Fruit fly (Drosophila melanogaster): ENCODE data around the gene CG9297.
A peak's percentile ranks its signal among the peaks of the same experiment; 100 is the strongest.

The CG9297 gene

DNA sequence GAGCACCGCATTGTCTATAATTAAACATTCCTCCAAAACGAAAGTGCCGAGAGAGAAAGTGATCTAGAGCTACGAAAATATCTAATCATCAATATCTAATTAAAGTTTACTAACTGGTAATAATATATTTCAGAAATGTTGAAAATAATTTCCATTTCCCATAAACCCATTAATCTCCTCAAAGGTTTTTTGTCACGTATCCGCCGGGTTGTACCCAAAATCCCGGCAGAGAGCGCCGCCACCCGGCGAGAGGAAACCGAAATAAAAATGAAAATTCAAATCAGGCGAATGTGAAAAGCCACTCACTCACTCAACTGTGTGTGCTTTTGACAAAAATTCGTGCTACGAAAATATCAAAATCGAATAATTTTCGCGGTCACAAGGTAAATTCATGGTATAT, at the start of gene CG9297:
Gene CG9297 (plus strand): TSS at position 301 of the 400 bp plus-strand sequence.
- TF ChIP-seq cic (GFP tag; optimal IDR thresholded peaks at IDR 0.05) (no peak), CG14711 (tag; optimal IDR thresholded peaks at IDR 0.05) (no peak), cnc (optimal IDR thresholded peaks at IDR 0.05) (no peak), Clk (GFP tag; optimal IDR thresholded peaks at IDR 0.05) (no peak), pad (GFP tag; optimal IDR thresholded peaks at IDR 0.05) (no peak), CG11617 (GFP tag; optimal IDR thresholded peaks at IDR 0.05) (no peak), CG12768 (GFP tag; optimal IDR thresholded peaks at IDR 0.05) (no peak), Mnt (GFP tag; optimal IDR thresholded peaks at IDR 0.05) (no peak), Crg-1 (GFP tag; optimal IDR thresholded peaks at IDR 0.05) (no peak)

DNA sequence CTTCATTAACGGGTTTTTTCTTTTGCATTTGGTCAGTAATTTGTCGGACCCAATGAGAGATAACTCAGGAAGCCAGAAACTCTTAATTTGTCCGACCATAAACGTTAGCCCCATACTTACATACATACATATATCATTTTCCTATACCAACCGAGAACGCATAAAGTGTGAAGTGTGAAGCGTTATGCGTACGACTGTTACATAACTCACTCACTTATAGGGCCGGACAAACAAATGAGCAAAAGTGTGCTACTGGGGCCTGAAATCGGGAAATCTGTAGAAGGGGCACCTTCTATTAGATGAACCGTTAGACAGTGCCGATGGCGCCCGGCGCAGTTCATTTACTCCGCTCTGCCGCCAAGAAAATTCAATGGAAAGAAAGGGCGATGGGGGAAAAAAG, 49.3 kb upstream of the CG9297 start:
- TF ChIP-seq CG7045 (GFP tag; optimal IDR thresholded peaks at IDR 0.05) (no peak), CG5204 (GFP tag; optimal IDR thresholded peaks at IDR 0.05) (no peak), CG1620 (GFP tag; optimal IDR thresholded peaks at IDR 0.05) (no peak), Mnt (GFP tag; optimal IDR thresholded peaks at IDR 0.05) (no peak), tj (GFP tag; optimal IDR thresholded peaks at IDR 0.05) (no peak), cic (GFP tag; optimal IDR thresholded peaks at IDR 0.05) (no peak), Clk (GFP tag; optimal IDR thresholded peaks at IDR 0.05) (no peak), Crg-1 (GFP tag; optimal IDR thresholded peaks at IDR 0.05) (no peak), CG11617 (GFP tag; optimal IDR thresholded peaks at IDR 0.05) (no peak)

DNA sequence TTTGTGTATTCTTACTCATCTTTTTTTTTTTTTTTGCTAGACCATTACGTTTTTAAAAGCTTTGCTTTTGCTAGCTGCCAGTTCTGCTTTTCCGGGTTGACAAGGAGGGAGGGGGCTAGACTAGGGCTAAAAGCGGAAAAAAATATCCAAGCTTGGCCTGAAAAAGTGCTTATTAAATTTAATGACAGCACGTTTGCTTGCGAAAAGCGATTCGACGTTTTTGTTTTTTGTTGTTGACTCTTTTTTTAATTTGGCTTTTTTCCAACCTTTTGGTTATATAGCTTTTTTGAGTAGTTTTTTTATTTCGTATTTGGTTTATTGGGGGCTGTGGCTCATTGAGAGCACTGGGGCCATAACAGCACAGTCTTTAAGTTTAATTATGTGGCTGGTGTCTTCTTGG, 48.8 kb upstream of the CG9297 start:
- no peak for TF ChIP-seq bab1 (GFP tag; optimal IDR thresholded peaks at IDR 0.05)
- no peak for TF ChIP-seq CG14711 (tag; optimal IDR thresholded peaks at IDR 0.05)
- TF ChIP-seq CG7101 (tag; optimal IDR thresholded peaks at IDR 0.05): no peak
- TF ChIP-seq tj (GFP tag; optimal IDR thresholded peaks at IDR 0.05): peak; percentile 95
- no peak for TF ChIP-seq CG11617 (GFP tag; optimal IDR thresholded peaks at IDR 0.05)
- TF ChIP-seq pad (GFP tag; optimal IDR thresholded peaks at IDR 0.05): no peak
- no peak for TF ChIP-seq cnc (optimal IDR thresholded peaks at IDR 0.05)

DNA sequence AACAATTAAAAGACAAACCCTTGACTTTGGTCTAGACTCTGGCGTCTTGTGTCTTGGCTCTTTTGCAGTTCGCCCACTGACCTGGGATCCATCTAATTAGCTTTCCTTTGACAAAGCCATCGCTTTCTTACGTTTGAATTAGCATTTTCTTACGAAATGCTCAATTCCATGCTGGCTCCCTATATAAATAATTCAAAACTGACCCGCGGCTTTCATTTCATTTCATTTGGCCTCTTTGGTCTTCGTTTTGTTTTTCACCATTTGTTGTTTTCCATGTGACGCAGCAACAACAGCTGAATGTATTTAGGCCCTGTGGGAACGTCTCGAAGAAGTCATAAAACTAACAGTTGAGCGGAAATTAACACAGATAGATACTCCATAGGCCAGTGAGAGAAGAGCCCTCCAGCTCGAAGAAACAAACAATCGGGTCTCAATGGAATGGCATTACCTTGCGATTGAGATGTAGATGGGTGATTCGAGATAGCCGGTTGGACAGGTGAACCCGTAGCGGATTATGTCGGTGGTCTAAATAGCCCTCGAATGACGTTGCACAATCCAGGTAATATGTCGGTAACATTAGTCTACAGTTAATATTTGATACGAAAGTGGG, 47.2 kb upstream of the CG9297 start:
- TF ChIP-seq kay (GFP tag; ENCODE audit: borderline replicate concordance) (peak; percentile 7), CG7045 (GFP tag; optimal IDR thresholded peaks at IDR 0.05) (no peak)

DNA sequence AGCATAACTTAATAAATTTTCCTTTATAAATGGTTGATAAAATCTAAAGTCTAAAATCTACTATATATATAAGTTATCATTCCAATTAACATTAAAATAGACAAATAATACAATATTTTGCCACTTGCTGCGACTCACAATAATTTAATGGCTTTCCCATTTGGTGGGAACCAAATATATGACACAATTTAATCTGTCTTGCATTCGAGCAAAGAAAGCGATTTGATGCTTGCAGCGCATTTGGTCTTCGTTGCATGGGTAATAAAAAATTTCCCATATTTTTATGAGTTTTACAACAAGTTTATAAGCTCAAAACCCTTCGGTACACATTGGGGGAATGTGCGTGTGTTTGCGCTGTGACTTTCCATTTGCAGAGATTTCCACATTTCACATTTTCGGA, 44.5 kb upstream of the CG9297 start:
- TF ChIP-seq bab1 (GFP tag; optimal IDR thresholded peaks at IDR 0.05) (no peak), CG7045 (GFP tag; optimal IDR thresholded peaks at IDR 0.05) (no peak), CG11617 (GFP tag; optimal IDR thresholded peaks at IDR 0.05) (no peak), toe (GFP tag; optimal IDR thresholded peaks at IDR 0.05) (no peak), cic (GFP tag; optimal IDR thresholded peaks at IDR 0.05) (no peak), Mnt (GFP tag; optimal IDR thresholded peaks at IDR 0.05) (no peak), cnc (optimal IDR thresholded peaks at IDR 0.05) (no peak), kay (GFP tag; ENCODE audit: borderline replicate concordance) (no peak), CG12768 (GFP tag; optimal IDR thresholded peaks at IDR 0.05) (no peak), CG7101 (tag; optimal IDR thresholded peaks at IDR 0.05) (no peak), ovo (GFP tag; optimal IDR thresholded peaks at IDR 0.05) (no peak), Clk (GFP tag; optimal IDR thresholded peaks at IDR 0.05) (no peak), Crg-1 (GFP tag; optimal IDR thresholded peaks at IDR 0.05) (no peak), pad (GFP tag; optimal IDR thresholded peaks at IDR 0.05) (no peak), CG33017 (tag; optimal IDR thresholded peaks at IDR 0.05) (no peak), Hr96 (GFP tag; optimal IDR thresholded peaks at IDR 0.05) (no peak), CG5204 (GFP tag; optimal IDR thresholded peaks at IDR 0.05) (no peak), tj (GFP tag; optimal IDR thresholded peaks at IDR 0.05) (no peak)

DNA sequence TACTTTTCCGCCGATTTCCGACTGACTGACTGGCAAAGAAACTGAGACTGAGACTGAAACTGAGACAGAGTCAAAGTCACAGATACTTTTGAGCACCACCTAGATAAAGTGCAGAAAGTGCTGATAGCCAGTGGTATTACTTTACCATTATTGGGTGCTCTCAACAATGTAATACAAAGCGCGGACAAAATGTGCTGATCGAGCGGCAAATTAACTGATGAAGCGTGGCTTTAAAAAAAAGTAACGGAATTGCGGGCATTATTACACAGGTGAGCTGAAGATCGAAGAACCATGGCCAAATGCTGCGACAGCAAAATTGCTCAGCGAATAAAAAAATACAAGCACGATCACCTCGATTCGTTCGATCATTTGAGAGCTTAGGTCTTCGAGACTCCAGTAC, 42.4 kb upstream of the CG9297 start:
- TF ChIP-seq tj (GFP tag; optimal IDR thresholded peaks at IDR 0.05) (peak; percentile 99), toe (GFP tag; optimal IDR thresholded peaks at IDR 0.05) (no peak), ovo (GFP tag; optimal IDR thresholded peaks at IDR 0.05) (peak; percentile 48)

DNA sequence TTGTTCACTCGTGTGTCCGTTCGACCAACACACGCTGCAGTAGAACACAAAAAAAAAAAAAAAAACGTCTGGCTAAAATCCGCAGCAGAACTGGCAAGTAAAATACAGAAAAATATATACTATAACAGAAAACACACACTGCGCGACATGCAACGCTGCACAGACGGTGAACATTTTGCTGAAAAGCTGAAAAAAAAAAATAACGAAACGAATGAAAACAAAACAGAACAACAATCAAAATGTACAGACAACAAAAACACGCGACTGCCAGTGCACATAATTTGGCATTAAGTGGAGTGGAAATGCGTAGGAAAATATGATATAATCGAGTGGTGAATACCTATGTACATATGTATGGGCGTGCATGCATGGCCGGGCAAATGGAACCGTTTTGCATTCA, 41.3 kb upstream of the CG9297 start:
- no peak for TF ChIP-seq CG33017 (tag; optimal IDR thresholded peaks at IDR 0.05)
- TF ChIP-seq tj (GFP tag; optimal IDR thresholded peaks at IDR 0.05): peak; percentile 56

DNA sequence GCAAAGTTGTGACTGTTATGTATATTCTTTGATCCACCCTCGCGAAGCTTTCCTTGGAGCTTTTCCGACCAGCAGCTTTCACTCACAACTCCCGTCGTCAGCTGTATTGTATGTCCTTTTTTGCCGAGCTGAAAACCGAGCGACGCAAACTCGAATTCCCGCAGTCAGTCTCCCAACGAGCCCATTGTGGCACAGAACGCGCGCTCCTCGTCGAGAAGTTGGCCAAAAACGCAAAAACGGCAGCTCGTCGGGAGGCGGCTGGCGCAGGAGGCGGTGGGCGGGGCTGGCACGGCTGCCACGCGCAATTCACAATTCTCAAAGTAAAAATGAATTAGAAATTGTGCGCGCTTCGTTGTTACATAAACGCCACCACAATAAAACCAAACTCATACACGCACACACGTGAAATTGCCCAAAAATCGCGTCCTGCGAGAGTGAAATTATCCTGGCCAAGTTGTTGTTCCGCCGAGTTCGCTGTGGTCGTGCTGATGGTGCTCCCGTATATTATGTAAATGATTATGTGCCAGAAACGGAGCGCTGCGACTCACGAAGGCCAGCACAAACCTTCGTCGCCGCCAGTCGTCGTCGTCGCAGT, 35.9 kb upstream of the CG9297 start:
- no peak for TF ChIP-seq CG7101 (tag; optimal IDR thresholded peaks at IDR 0.05)
